Worm (Caenorhabditis elegans): ENCODE measurements around the gene F21D12.3.

F21D12.3 gene

ce11 chrII:7272513-7272912 lies 51.3 kb downstream of the F21D12.3 start:
- no peak for TF ChIP-seq nhr-12 (tag; optimal IDR thresholded peaks at IDR 0.05)
- peak; percentile 85 for TF ChIP-seq nhr-23 (tag; optimal IDR thresholded peaks at IDR 0.05)
- no peak for TF ChIP-seq fos-1 (tag; optimal IDR thresholded peaks at IDR 0.05)
- TF ChIP-seq snpc-4 (tag; optimal IDR thresholded peaks at IDR 0.05) = no peak
- no peak for TF ChIP-seq hmg-11 (tag; optimal IDR thresholded peaks at IDR 0.05)
- peak; percentile 59 for TF ChIP-seq nhr-25 (tag; optimal IDR thresholded peaks at IDR 0.05)
- TF ChIP-seq aly-2 (tag; optimal IDR thresholded peaks at IDR 0.05) = no peak
- TF ChIP-seq daf-12 (tag; optimal IDR thresholded peaks at IDR 0.05) = no peak
- no peak for TF ChIP-seq R02D3.7 (tag; optimal IDR thresholded peaks at IDR 0.05)
- TF ChIP-seq egl-5 (tag; optimal IDR thresholded peaks at IDR 0.05) = no peak
- TF ChIP-seq ceh-82 (tag; optimal IDR thresholded peaks at IDR 0.05) = no peak
- TF ChIP-seq tbx-2 (tag; optimal IDR thresholded peaks at IDR 0.05) = peak; percentile 13
- TF ChIP-seq elt-1 (tag; optimal IDR thresholded peaks at IDR 0.05) = no peak
- peak; percentile 55 for TF ChIP-seq nhr-43 (tag; optimal IDR thresholded peaks at IDR 0.05; ENCODE audit: poor library complexity, severe bottlenecking)
- TF ChIP-seq eor-1 (tag; optimal IDR thresholded peaks at IDR 0.05) = no peak
- TF ChIP-seq egl-27 (tag; optimal IDR thresholded peaks at IDR 0.05) = no peak
- no peak for TF ChIP-seq elt-3 (tag; optimal IDR thresholded peaks at IDR 0.05)
- no peak for TF ChIP-seq ceh-9 (tag; optimal IDR thresholded peaks at IDR 0.05)
- no peak for TF ChIP-seq lsy-12 (tag; optimal IDR thresholded peaks at IDR 0.05)
- no peak for TF ChIP-seq nhr-67 (tag; optimal IDR thresholded peaks at IDR 0.05)
- TF ChIP-seq fkh-2 (tag; optimal IDR thresholded peaks at IDR 0.05) = no peak
- no peak for TF ChIP-seq nhr-237 (tag; optimal IDR thresholded peaks at IDR 0.05)
